Worm (Caenorhabditis elegans): Measurements from ENCODE around the gene F08D12.2.

DNA sequence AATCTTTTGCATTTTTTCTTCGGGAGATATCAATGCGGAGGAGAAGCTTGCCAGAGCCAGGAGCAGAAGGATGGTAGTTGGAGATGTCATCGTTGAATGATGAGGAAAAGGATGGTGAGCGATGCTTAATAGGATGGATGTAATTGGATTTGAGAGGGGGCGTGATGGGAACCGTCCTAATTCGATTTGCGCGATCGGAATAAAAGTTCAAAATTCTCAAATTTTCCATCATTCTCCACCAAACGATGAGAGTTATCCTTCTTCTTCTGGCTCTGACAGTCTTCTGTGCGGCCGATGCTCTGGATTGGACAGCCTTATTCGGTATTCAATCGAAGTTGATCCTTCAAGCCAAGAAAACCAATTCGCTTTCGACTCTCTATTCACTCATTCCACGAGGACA lies 42.7 kb downstream of the F08D12.2 start, which contains the start of the genes K12H6.4 and K12H6.9:
- TF ChIP-seq fkh-10 (GFP tag; optimal IDR thresholded peaks at IDR 0.05): no peak
- TF ChIP-seq rbr-2 (tag; optimal IDR thresholded peaks at IDR 0.05): no peak
- TF ChIP-seq ZK546.5 (tag; optimal IDR thresholded peaks at IDR 0.05): no peak
- TF ChIP-seq nhr-237 (tag; optimal IDR thresholded peaks at IDR 0.05): no peak
- TF ChIP-seq tra-1 (GFP tag; IDR thresholded peaks at IDR 0.05): no peak
- TF ChIP-seq gei-8 (GFP tag; optimal IDR thresholded peaks at IDR 0.05): no peak
- TF ChIP-seq lsy-2 (tag; optimal IDR thresholded peaks at IDR 0.05): no peak
- TF ChIP-seq aha-1 (tag): no peak

Measured in whole organism, L4 larva.